Fruit fly (Drosophila melanogaster) whole organism, adult: ENCODE data around the gene crim.

ENCODE experiments used
- CG12768 ChIP-seq: fragments of 200-800 bp; sonication (Bioruptor generic); optimal IDR thresholded peaks from 2 replicates; lab custom pipeline; 2017; ENCODE audit warnings: missing biosample characterization, missing genetic modification characterization, mild to moderate bottlenecking, moderate library complexity, missing genetic modification reagents
- CG33017 ChIP-seq: fragments of 200-800 bp; sonication (Bioruptor generic); optimal IDR thresholded peaks from 2 replicates; lab custom pipeline; 2018; ENCODE audit warnings: missing biosample characterization, mild to moderate bottlenecking, missing genetic modification characterization, moderate library complexity
- CG5204 ChIP-seq: fragments of 200-800 bp; sonication (Bioruptor generic); optimal IDR thresholded peaks from 2 replicates; lab custom pipeline; 2016; ENCODE audit warnings: missing biosample characterization, missing genetic modification characterization
- CG7101 ChIP-seq: fragments of 200-800 bp; sonication (Bioruptor generic); optimal IDR thresholded peaks from 2 replicates; lab custom pipeline; 2018; ENCODE audit warnings: missing biosample characterization, mild to moderate bottlenecking, missing genetic modification characterization, moderate library complexity
- Clk ChIP-seq: fragments of 200-800 bp; sonication (Bioruptor generic); optimal IDR thresholded peaks from 2 replicates; lab custom pipeline; 2017; ENCODE audit warnings: missing biosample characterization, missing genetic modification characterization
- Crg-1 ChIP-seq: fragments of 200-800 bp; sonication (Bioruptor generic); optimal IDR thresholded peaks from 2 replicates; lab custom pipeline; 2016; ENCODE audit warnings: missing biosample characterization, missing genetic modification characterization
- Hr96 ChIP-seq: fragments of 200-800 bp; sonication (Bioruptor generic); optimal IDR thresholded peaks from 2 replicates; lab custom pipeline; 2016; ENCODE audit warnings: missing biosample characterization, missing genetic modification characterization
- Mnt ChIP-seq: fragments of 200-800 bp; sonication (Bioruptor generic); optimal IDR thresholded peaks from 2 replicates; lab custom pipeline; 2016; ENCODE audit warnings: missing biosample characterization, mild to moderate bottlenecking, missing genetic modification characterization
- bab1 ChIP-seq: fragments of 200-800 bp; sonication (Bioruptor generic); optimal IDR thresholded peaks from 3 replicates; lab custom pipeline; 2019; ENCODE audit warnings: missing biosample characterization, mild to moderate bottlenecking, missing genetic modification characterization, moderate library complexity
- cic ChIP-seq: fragments of 200-800 bp; sonication (Bioruptor generic); optimal IDR thresholded peaks from 2 replicates; lab custom pipeline; 2017; ENCODE audit warnings: missing biosample characterization, mild to moderate bottlenecking, missing genetic modification characterization, moderate library complexity
- ovo ChIP-seq: fragments of 200-800 bp; sonication (Bioruptor generic); optimal IDR thresholded peaks from 2 replicates; lab custom pipeline; 2016; ENCODE audit warnings: missing biosample characterization, missing genetic modification characterization
- pad ChIP-seq: fragments of 200-800 bp; sonication (Bioruptor generic); optimal IDR thresholded peaks from 3 replicates; lab custom pipeline; 2017; ENCODE audit warnings: missing biosample characterization, missing genetic modification characterization, mild to moderate bottlenecking, moderate library complexity, missing genetic modification reagents
- tj ChIP-seq: fragments of 200-800 bp; sonication (Bioruptor generic); optimal IDR thresholded peaks from 3 replicates; lab custom pipeline; 2017; ENCODE audit warnings: missing biosample characterization, mild to moderate bottlenecking, missing genetic modification characterization, moderate library complexity

DNA sequence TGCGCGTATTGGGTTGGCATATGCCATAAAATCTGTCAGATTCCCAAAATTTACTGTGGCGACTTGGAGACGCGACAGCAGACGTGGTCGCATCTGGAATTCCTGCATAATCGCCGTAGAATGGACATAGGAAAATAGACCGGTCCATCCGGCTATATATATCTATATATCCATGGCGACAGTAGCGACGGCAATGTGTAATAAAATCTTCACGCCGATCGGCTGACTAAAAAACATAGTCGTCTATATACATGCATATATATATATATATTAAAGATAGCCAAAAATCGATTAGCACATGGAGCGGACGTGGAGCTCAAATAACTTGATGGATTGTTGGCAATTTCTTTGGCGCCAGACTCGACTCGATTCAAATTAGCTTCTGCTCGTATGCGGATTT is 6.8 kb upstream of the crim start:
- TF ChIP-seq bab1 (GFP tag; lab: Kevin White, UChicago), result no peak
- no peak for TF ChIP-seq Crg-1 (GFP tag; lab: Kevin White, UChicago)
- no peak for TF ChIP-seq ovo (GFP tag; lab: Kevin White, UChicago)
- TF ChIP-seq cic, result no peak
- TF ChIP-seq Hr96 (GFP tag; lab: Kevin White, UChicago), result no peak
- no peak for TF ChIP-seq CG12768 (GFP tag; lab: Kevin White, UChicago)
- no peak for TF ChIP-seq Mnt (GFP tag; lab: Kevin White, UChicago)
- no peak for TF ChIP-seq CG5204
- TF ChIP-seq pad (GFP tag; lab: Kevin White, UChicago), result no peak
- no peak for TF ChIP-seq Clk (GFP tag; lab: Kevin White, UChicago)
- no peak for TF ChIP-seq CG33017 (tag; lab: Kevin White, UChicago)
- no peak for TF ChIP-seq CG7101
- TF ChIP-seq tj (GFP tag; lab: Kevin White, UChicago), result no peak
